Fruit fly (Drosophila melanogaster) whole organism: ENCODE measurements around the gene lbl.

ENCODE experiments used
- CG8478 ChIP-seq: fragments of >200 bp; optimal IDR thresholded peaks from 2 replicates; lab custom pipeline; 2018; ENCODE audit warnings: inconsistent platforms
- Dll ChIP-seq: fragments of >200 bp; optimal IDR thresholded peaks from 2 replicates; lab custom pipeline; 2017
- EcR ChIP-seq, 2 experiments: fragments of >200 bp; optimal IDR thresholded peaks; 2 replicates each; lab custom pipeline; 2017; ENCODE audit warnings: missing biosample characterization in 2 of 2, missing genetic modification characterization in 2 of 2, missing genetic modification reagents in 2 of 2
- pan ChIP-seq: fragments of >200 bp; optimal IDR thresholded peaks from 2 replicates; lab custom pipeline; 2017
- psq ChIP-seq: fragments of >200 bp; optimal IDR thresholded peaks from 2 replicates; lab custom pipeline; 2017
- usp ChIP-seq: fragments of >200 bp; optimal IDR thresholded peaks from 2 replicates; lab custom pipeline; 2017; ENCODE audit warnings: missing biosample characterization, missing genetic modification characterization, mixed read lengths

dm6 chr3R:21379927-21380326, 54.0 kb downstream of the lbl start:
- no peak for TF ChIP-seq usp (GFP tag; lab: Kevin White, UChicago)
- TF ChIP-seq CG8478 (lab: Kevin White, UChicago) = no peak
- no peak for TF ChIP-seq pan
- no peak for TF ChIP-seq psq (lab: Kevin White, UChicago)
- TF ChIP-seq EcR (GFP tag; optimal IDR thresholded peaks at IDR 0.05; lab: Kevin White, UChicago) = no peak
- TF ChIP-seq Dll (lab: Kevin White, UChicago) = no peak
